Worm (Caenorhabditis elegans) whole organism, mixed stage, embryonic: ENCODE results near the gene clec-142.

Experiments
- M03D4.4 ChIP-seq: sonication (generic microtip); optimal IDR thresholded peaks from 2 replicates; lab custom pipeline; 2017; ENCODE audit warnings: mild to moderate bottlenecking, missing genetic modification characterization, missing compliant biosample characterization
- bed-3 ChIP-seq: fragments of 200-800 bp; sonication (Bioruptor generic); optimal IDR thresholded peaks from 3 replicates; lab custom pipeline; 2018; ENCODE audit warnings: mild to moderate bottlenecking, missing genetic modification characterization, moderate library complexity, missing compliant biosample characterization
- blmp-1 ChIP-seq: fragments of 150-350 bp; optimal IDR thresholded peaks from 2 replicates; lab custom pipeline; 2014; ENCODE audit warnings: missing biosample characterization, missing genetic modification characterization
- ceh-39 ChIP-seq: fragments of 150-350 bp; optimal IDR thresholded peaks from 2 replicates; lab custom pipeline; 2014; ENCODE audit warnings: missing biosample characterization, missing genetic modification characterization
- ceh-43 ChIP-seq: fragments of 200-800 bp; sonication (Bioruptor generic); optimal IDR thresholded peaks from 2 replicates; lab custom pipeline; 2018; ENCODE audit warnings: mild to moderate bottlenecking, missing genetic modification characterization, moderate library complexity, missing compliant biosample characterization
- ceh-83 ChIP-seq: fragments of 200-800 bp; sonication (Bioruptor generic); optimal IDR thresholded peaks from 2 replicates; lab custom pipeline; 2018; ENCODE audit warnings: mild to moderate bottlenecking, missing genetic modification characterization, missing compliant biosample characterization
- ces-1 ChIP-seq: fragments of 150-350 bp; optimal IDR thresholded peaks from 2 replicates; lab custom pipeline; 2014; ENCODE audit warnings: missing biosample characterization, missing genetic modification reagents, missing genetic modification characterization
- cnd-1 ChIP-seq: fragments of 200-800 bp; sonication (Bioruptor generic); optimal IDR thresholded peaks from 2 replicates; lab custom pipeline; 2018; ENCODE audit warnings: mild to moderate bottlenecking, missing genetic modification characterization, missing compliant biosample characterization
- drap-1 ChIP-seq: fragments of 200-800 bp; sonication (Bioruptor generic); optimal IDR thresholded peaks from 3 replicates; lab custom pipeline; 2018; ENCODE audit warnings: mild to moderate bottlenecking, missing genetic modification characterization, missing compliant biosample characterization
- elt-1 ChIP-seq: sonication (generic microtip); optimal IDR thresholded peaks from 2 replicates; lab custom pipeline; 2017; ENCODE audit warnings: missing genetic modification characterization, mild to moderate bottlenecking, missing compliant biosample characterization, antibody characterized with exemption, moderate library complexity, borderline replicate concordance; ENCODE audit not compliant: insufficient read depth
- elt-3 ChIP-seq: fragments of 150-350 bp; optimal IDR thresholded peaks from 2 replicates; lab custom pipeline; 2014; ENCODE audit warnings: missing biosample characterization, missing genetic modification characterization
- flh-1 ChIP-seq: fragments of 200-800 bp; sonication (Bioruptor generic); optimal IDR thresholded peaks from 2 replicates; lab custom pipeline; 2018; ENCODE audit warnings: mild to moderate bottlenecking, missing genetic modification characterization, moderate library complexity, missing compliant biosample characterization
- ham-2 ChIP-seq: fragments of 200-800 bp; sonication (Bioruptor generic); optimal IDR thresholded peaks from 2 replicates; lab custom pipeline; 2018; ENCODE audit warnings: mild to moderate bottlenecking, missing genetic modification characterization, missing compliant biosample characterization
- hlh-1 ChIP-seq: fragments of 150-350 bp; optimal IDR thresholded peaks from 2 replicates; lab custom pipeline; 2014; ENCODE audit warnings: missing biosample characterization, missing genetic modification reagents, missing genetic modification characterization
- lin-13 ChIP-seq: fragments of 150-350 bp; optimal IDR thresholded peaks from 2 replicates; lab custom pipeline; 2014; ENCODE audit warnings: missing biosample characterization, missing genetic modification characterization
- lin-32 ChIP-seq: fragments of 200-800 bp; sonication (Bioruptor generic); optimal IDR thresholded peaks from 2 replicates; lab custom pipeline; 2018; ENCODE audit warnings: mild to moderate bottlenecking, missing genetic modification characterization, missing compliant biosample characterization
- lsy-2 ChIP-seq: fragments of 150-350 bp; optimal IDR thresholded peaks from 2 replicates; lab custom pipeline; 2014; ENCODE audit warnings: missing biosample characterization, missing genetic modification characterization
- mab-5 ChIP-seq: fragments of 150-350 bp; optimal IDR thresholded peaks from 2 replicates; lab custom pipeline; 2014; ENCODE audit warnings: missing biosample characterization, missing genetic modification characterization
- mep-1 ChIP-seq: fragments of 150-350 bp; optimal IDR thresholded peaks from 2 replicates; lab custom pipeline; 2017; ENCODE audit warnings: missing biosample characterization, missing genetic modification reagents, missing genetic modification characterization, inconsistent platforms
- mls-2 ChIP-seq: sonication (generic microtip); optimal IDR thresholded peaks from 2 replicates; lab custom pipeline; 2016; ENCODE audit warnings: mild to moderate bottlenecking, missing genetic modification characterization, moderate library complexity, missing compliant biosample characterization
- nhr-12 ChIP-seq: fragments of 150-350 bp; optimal IDR thresholded peaks from 2 replicates; lab custom pipeline; 2014; ENCODE audit warnings: missing biosample characterization, missing genetic modification characterization
- nhr-2 ChIP-seq: fragments of 150-350 bp; optimal IDR thresholded peaks from 2 replicates; lab custom pipeline; 2014; ENCODE audit warnings: missing biosample characterization, missing genetic modification characterization
- nhr-237 ChIP-seq: fragments of 150-350 bp; optimal IDR thresholded peaks from 2 replicates; lab custom pipeline; 2014; ENCODE audit warnings: missing biosample characterization, missing genetic modification characterization
- nhr-28 ChIP-seq: fragments of 150-350 bp; optimal IDR thresholded peaks from 2 replicates; lab custom pipeline; 2014; ENCODE audit warnings: missing biosample characterization, missing genetic modification characterization
- nhr-76 ChIP-seq: sonication (generic microtip); optimal IDR thresholded peaks from 2 replicates; lab custom pipeline; 2017; ENCODE audit warnings: missing biosample characterization, missing genetic modification characterization
- pha-4 ChIP-seq: fragments of 150-350 bp; optimal IDR thresholded peaks from 2 replicates; lab custom pipeline; 2018; ENCODE audit warnings: missing biosample characterization, missing genetic modification reagents, missing genetic modification characterization
- sem-2 ChIP-seq: fragments of 200-800 bp; sonication (Bioruptor generic); optimal IDR thresholded peaks from 2 replicates; lab custom pipeline; 2018; ENCODE audit warnings: mild to moderate bottlenecking, missing genetic modification characterization, missing compliant biosample characterization
- snpc-4 ChIP-seq: fragments of 150-350 bp; optimal IDR thresholded peaks from 2 replicates; lab custom pipeline; 2014; ENCODE audit warnings: missing biosample characterization, missing genetic modification characterization
- sptf-1 ChIP-seq: sonication (generic microtip); optimal IDR thresholded peaks from 2 replicates; lab custom pipeline; 2017; ENCODE audit warnings: mild to moderate bottlenecking, missing genetic modification characterization, moderate library complexity, missing compliant biosample characterization
- tbx-8 ChIP-seq: fragments of 200-800 bp; sonication (Bioruptor generic); optimal IDR thresholded peaks from 2 replicates; lab custom pipeline; 2018; ENCODE audit warnings: mild to moderate bottlenecking, missing genetic modification characterization, moderate library complexity, missing compliant biosample characterization
- unc-120 ChIP-seq: sonication (generic microtip); optimal IDR thresholded peaks from 2 replicates; lab custom pipeline; 2017; ENCODE audit warnings: missing genetic modification characterization, missing compliant biosample characterization; ENCODE audit not compliant: poor library complexity, severe bottlenecking
- unc-39 ChIP-seq: fragments of 150-350 bp; optimal IDR thresholded peaks from 2 replicates; lab custom pipeline; 2014; ENCODE audit warnings: missing biosample characterization, missing genetic modification characterization
- unc-62 ChIP-seq: fragments of 150-350 bp; optimal IDR thresholded peaks from 2 replicates; lab custom pipeline; 2014; ENCODE audit warnings: missing biosample characterization, missing genetic modification reagents, missing genetic modification characterization
- zip-8 ChIP-seq: fragments of 150-350 bp; optimal IDR thresholded peaks from 2 replicates; lab custom pipeline; 2014; ENCODE audit warnings: missing biosample characterization, missing genetic modification characterization
- ztf-11 ChIP-seq: fragments of 150-350 bp; optimal IDR thresholded peaks from 2 replicates; lab custom pipeline; 2014; ENCODE audit warnings: missing biosample characterization, missing genetic modification characterization

The clec-142 gene

DNA sequence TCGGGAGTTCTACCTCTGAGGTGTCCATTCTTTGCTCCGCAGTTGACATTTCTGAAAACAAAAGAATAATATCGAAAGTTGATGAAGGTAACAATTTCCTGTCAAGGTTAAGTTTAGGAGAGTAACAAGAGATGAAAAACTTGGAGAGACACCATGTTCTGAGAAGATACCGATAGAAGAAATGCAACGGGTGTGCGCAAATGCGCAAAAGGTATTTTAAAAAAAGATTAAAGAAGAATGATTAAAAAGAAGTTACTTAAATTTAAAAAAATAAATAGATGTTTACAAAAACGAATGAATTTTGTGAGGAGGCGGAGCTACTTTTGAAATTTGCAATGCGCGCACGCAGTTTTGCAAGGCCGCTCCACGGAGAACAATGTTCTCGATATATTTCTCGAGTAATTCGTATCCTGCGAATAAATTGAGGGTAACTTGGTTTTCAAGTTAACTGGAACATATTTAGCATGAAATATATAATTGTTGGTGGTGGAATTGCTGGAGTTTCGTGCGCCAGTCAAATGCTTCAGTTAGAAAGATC lies 46.6 kb downstream of the clec-142 start, which contains the start of the genes ran-3 and C26D10.3:
ran-3 (minus strand) TSS at position 51 of the 538 bp plus-strand sequence.
C26D10.3 (plus strand) TSS at position 385 of the 538 bp plus-strand sequence.
- peak; percentile 55 for TF ChIP-seq pha-4 (tag; lab: Kevin White, UChicago)
- TF ChIP-seq ceh-39 (tag; lab: Kevin White, UChicago): no peak
- TF ChIP-seq nhr-28: no peak
- TF ChIP-seq blmp-1 (tag; lab: Kevin White, UChicago): no peak
- TF ChIP-seq nhr-12: peak; percentile 42
- no peak for TF ChIP-seq nhr-237
- TF ChIP-seq unc-39: no peak
- TF ChIP-seq elt-3 (tag; lab: Kevin White, UChicago): no peak
- peak; percentile 38 for TF ChIP-seq bed-3 (GFP tag; lab: Kevin White, UChicago)
- peak; percentile 19 for TF ChIP-seq tbx-8 (GFP tag; lab: Kevin White, UChicago)
- TF ChIP-seq lsy-2 (tag; lab: Kevin White, UChicago): peak; percentile 29
- no peak for TF ChIP-seq ham-2
- TF ChIP-seq snpc-4: no peak
- TF ChIP-seq ces-1 (GFP tag; lab: Kevin White, UChicago): peak; percentile 29
- no peak for TF ChIP-seq mep-1 (tag; lab: Kevin White, UChicago)
- no peak for TF ChIP-seq flh-1
- peak; percentile 6 for TF ChIP-seq nhr-2 (tag; lab: Kevin White, UChicago)
- TF ChIP-seq sptf-1 (tag; lab: Kevin White, UChicago): peak; percentile 66
- TF ChIP-seq mab-5: no peak
- TF ChIP-seq unc-120 (tag; lab: Kevin White, UChicago): no peak
- TF ChIP-seq lin-13 (tag; lab: Kevin White, UChicago): peak; percentile 37
- TF ChIP-seq ceh-83 (GFP tag; lab: Kevin White, UChicago): no peak
- no peak for TF ChIP-seq sem-2 (GFP tag; lab: Kevin White, UChicago)
- TF ChIP-seq lin-32: no peak
- TF ChIP-seq ztf-11 (tag; lab: Kevin White, UChicago): peak; percentile 43
- peak; percentile 40 for TF ChIP-seq cnd-1
- TF ChIP-seq mls-2 (tag; lab: Kevin White, UChicago): peak; percentile 24
- peak; percentile 40 for TF ChIP-seq M03D4.4 (tag; lab: Kevin White, UChicago)
- TF ChIP-seq elt-1 (tag; lab: Kevin White, UChicago): no peak
- TF ChIP-seq nhr-76 (tag; lab: Kevin White, UChicago): no peak
- peak; percentile 8 for TF ChIP-seq ceh-43 (GFP tag; lab: Kevin White, UChicago)
- no peak for TF ChIP-seq unc-62
- peak; percentile 43 for TF ChIP-seq drap-1 (GFP tag; lab: Kevin White, UChicago)
- no peak for TF ChIP-seq zip-8 (tag; lab: Kevin White, UChicago)
- TF ChIP-seq hlh-1 (tag; lab: Kevin White, UChicago): peak; percentile 64

DNA sequence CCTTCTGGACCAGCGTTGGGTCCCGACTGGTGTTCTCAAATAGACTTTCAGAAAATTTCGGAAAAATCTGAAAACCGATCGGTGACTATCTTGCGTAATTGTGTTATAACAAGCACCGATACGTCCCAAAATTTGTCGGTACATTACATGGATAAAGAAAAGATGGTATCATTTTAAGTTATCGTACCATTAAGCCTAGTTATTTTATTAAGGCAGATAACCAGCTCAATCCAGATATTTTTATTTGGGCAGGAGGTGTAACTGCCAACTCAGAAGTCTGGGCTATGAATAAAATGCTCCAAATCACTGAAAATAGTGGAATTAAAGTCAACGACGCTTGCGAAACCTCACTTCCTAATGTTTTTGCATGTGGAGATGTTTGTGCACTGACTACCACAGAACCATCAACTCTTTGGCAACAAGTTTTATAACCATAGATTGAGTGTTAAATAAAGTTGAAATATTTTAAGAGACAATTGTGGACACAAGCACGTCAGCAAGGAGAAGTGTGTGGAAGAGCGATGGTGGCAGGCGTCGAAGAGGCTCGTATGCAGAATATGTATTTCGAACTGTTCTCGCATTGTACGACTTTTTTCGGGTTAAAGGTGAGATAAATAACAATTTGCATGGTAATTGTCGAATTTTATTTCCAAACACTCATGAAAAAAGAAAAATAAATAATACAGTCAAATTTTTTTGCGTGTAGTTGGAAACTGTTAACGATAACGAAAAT lies 47.9 kb downstream of the clec-142 start:
- no peak for TF ChIP-seq elt-3 (tag; lab: Kevin White, UChicago)
- no peak for TF ChIP-seq nhr-12
- TF ChIP-seq, all 35 proteins: peak for 0

ce11 chrII:8327450-8327849 lies 49.0 kb downstream of the clec-142 start:
- TF ChIP-seq nhr-76 (tag; lab: Kevin White, UChicago) (no peak), hlh-1 (tag; lab: Kevin White, UChicago) (no peak), drap-1 (GFP tag; lab: Kevin White, UChicago) (no peak), elt-3 (tag; lab: Kevin White, UChicago) (no peak), ztf-11 (tag; lab: Kevin White, UChicago) (no peak), sem-2 (GFP tag; lab: Kevin White, UChicago) (no peak), nhr-2 (tag; lab: Kevin White, UChicago) (no peak), lsy-2 (tag; lab: Kevin White, UChicago) (no peak), mep-1 (tag; lab: Kevin White, UChicago) (no peak)
